Worm (Caenorhabditis elegans): ENCODE results near the gene efn-4.

DNA sequence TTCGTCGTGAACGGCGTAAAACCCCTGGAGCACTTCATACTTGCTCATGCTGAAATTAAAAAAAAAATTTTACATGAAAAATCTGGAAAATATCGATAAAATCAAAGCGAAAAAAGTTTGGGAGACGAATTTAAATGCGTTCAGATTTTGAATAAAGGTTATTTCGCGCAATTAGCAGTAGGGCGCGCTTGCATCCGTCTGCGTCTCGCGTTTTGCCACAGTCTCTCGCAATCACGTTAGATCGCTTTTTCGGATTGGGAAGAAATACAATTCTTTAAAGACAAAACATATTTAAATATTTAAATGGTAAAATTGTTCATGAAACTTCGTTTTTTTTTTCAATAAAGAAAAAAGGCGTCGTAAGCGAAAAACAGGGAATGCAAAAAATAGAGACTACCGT, 39.6 kb upstream of the efn-4 start, which contains the start of gene pig-1:
- TF ChIP-seq elt-2 (tag; optimal IDR thresholded peaks at IDR 0.05) (no peak), ama-1 (optimal IDR thresholded peaks at IDR 0.05) (no peak), dve-1 (tag; optimal IDR thresholded peaks at IDR 0.05) (no peak), hlh-13 (GFP tag; optimal IDR thresholded peaks at IDR 0.05) (no peak), pros-1 (tag; optimal IDR thresholded peaks at IDR 0.05) (no peak)
